Fruit fly (Drosophila melanogaster) whole organism, embryonic: Measurements from ENCODE around the gene Irc.

Experiments
- ATbp ChIP-seq: fragments of 200-800 bp; sonication (Bioruptor generic); optimal IDR thresholded peaks from 2 replicates; lab custom pipeline; 2017; ENCODE audit warnings: missing biosample characterization, mild to moderate bottlenecking, missing genetic modification characterization, missing genetic modification reagents
- Antp ChIP-seq: fragments of 200-800 bp; sonication (Bioruptor generic); optimal IDR thresholded peaks from 3 replicates; lab custom pipeline; 2016; ENCODE audit warnings: missing biosample characterization, missing genetic modification characterization
- Asciz ChIP-seq: fragments of 200-800 bp; sonication (Bioruptor generic); optimal IDR thresholded peaks from 2 replicates; lab custom pipeline; 2017; ENCODE audit warnings: missing biosample characterization, mild to moderate bottlenecking, missing genetic modification characterization, missing genetic modification reagents
- Atf6 ChIP-seq: fragments of 200-800 bp; sonication (Bioruptor generic); IDR thresholded peaks from 2 replicates; pipeline ENCODE4 v1.3.6; 2022; ENCODE audit warnings: missing biosample characterization, missing genetic modification characterization
- CG1024 ChIP-seq: fragments of 200-800 bp; sonication (Bioruptor generic); IDR thresholded peaks from 2 replicates; pipeline ENCODE4 v1.3.6; 2022; ENCODE audit warnings: missing biosample characterization, missing genetic modification characterization
- CG10431 ChIP-seq: fragments of 200-800 bp; sonication (Bioruptor generic); optimal IDR thresholded peaks from 3 replicates; lab custom pipeline; 2018; ENCODE audit warnings: missing biosample characterization, mild to moderate bottlenecking, missing genetic modification characterization
- CG10543 ChIP-seq: fragments of 200-800 bp; sonication (Bioruptor generic); optimal IDR thresholded peaks from 3 replicates; lab custom pipeline; 2017; ENCODE audit warnings: missing biosample characterization, mild to moderate bottlenecking, missing genetic modification characterization, moderate library complexity
- CG10654 ChIP-seq: fragments of 200-800 bp; sonication (Bioruptor generic); optimal IDR thresholded peaks from 2 replicates; lab custom pipeline; 2016; ENCODE audit warnings: missing biosample characterization, missing genetic modification characterization
- CG10979 ChIP-seq: fragments of 200-800 bp; sonication (Bioruptor generic); optimal IDR thresholded peaks from 2 replicates; lab custom pipeline; 2018; ENCODE audit warnings: missing biosample characterization, mild to moderate bottlenecking, missing genetic modification characterization, moderate library complexity
- CG12104 ChIP-seq: fragments of 200-800 bp; sonication (Bioruptor generic); optimal IDR thresholded peaks from 3 replicates; lab custom pipeline; 2016; ENCODE audit warnings: missing biosample characterization, missing genetic modification characterization
- CG14667 ChIP-seq: fragments of 200-800 bp; sonication (Bioruptor generic); IDR thresholded peaks from 2 replicates; pipeline ENCODE4 v1.3.6; 2022; ENCODE audit warnings: missing biosample characterization, missing genetic modification characterization
- CG14710 ChIP-seq: fragments of 200-800 bp; sonication (Bioruptor generic); optimal IDR thresholded peaks from 3 replicates; lab custom pipeline; 2019; ENCODE audit warnings: missing biosample characterization, mild to moderate bottlenecking, missing genetic modification characterization, moderate library complexity
- CG15073 ChIP-seq: fragments of 200-800 bp; sonication (Bioruptor generic); optimal IDR thresholded peaks from 2 replicates; lab custom pipeline; 2016; ENCODE audit warnings: missing biosample characterization, missing genetic modification characterization
- CG15601 ChIP-seq: fragments of 200-800 bp; sonication (Bioruptor generic); optimal IDR thresholded peaks from 3 replicates; lab custom pipeline; 2019; ENCODE audit warnings: missing biosample characterization, mild to moderate bottlenecking, missing genetic modification characterization, moderate library complexity
- CG17802 ChIP-seq: fragments of 200-800 bp; sonication (Bioruptor generic); optimal IDR thresholded peaks from 2 replicates; lab custom pipeline; 2018; ENCODE audit warnings: missing biosample characterization, mild to moderate bottlenecking, missing genetic modification characterization, moderate library complexity
- CG1832 ChIP-seq: fragments of 200-800 bp; sonication (Bioruptor generic); optimal IDR thresholded peaks from 2 replicates; lab custom pipeline; 2017; ENCODE audit warnings: missing biosample characterization, mild to moderate bottlenecking, missing genetic modification characterization, inconsistent platforms
- CG31365 ChIP-seq: fragments of 200-800 bp; sonication (Bioruptor generic); optimal IDR thresholded peaks from 2 replicates; lab custom pipeline; 2018; ENCODE audit warnings: missing biosample characterization, mild to moderate bottlenecking, missing genetic modification characterization
- CG3407 ChIP-seq: fragments of 200-800 bp; sonication (Bioruptor generic); optimal IDR thresholded peaks from 2 replicates; lab custom pipeline; 2018; ENCODE audit warnings: missing biosample characterization, mild to moderate bottlenecking, missing genetic modification characterization
- CG34224 ChIP-seq: fragments of 200-800 bp; sonication (Bioruptor generic); IDR thresholded peaks from 3 replicates; pipeline ENCODE4 v1.3.6; 2022; ENCODE audit warnings: missing biosample characterization, missing genetic modification characterization; ENCODE audit not compliant: partially characterized antibody
- CG34376 ChIP-seq: fragments of 200-800 bp; sonication (Bioruptor generic); optimal IDR thresholded peaks from 2 replicates; lab custom pipeline; 2018; ENCODE audit warnings: missing biosample characterization, mild to moderate bottlenecking, missing genetic modification characterization
- CG4328 ChIP-seq: fragments of 200-800 bp; sonication (Bioruptor generic); optimal IDR thresholded peaks from 3 replicates; lab custom pipeline; 2017; ENCODE audit warnings: missing biosample characterization, missing genetic modification reagents, missing genetic modification characterization
- CG6272 ChIP-seq: fragments of 200-800 bp; sonication (Bioruptor generic); IDR thresholded peaks from 2 replicates; pipeline ENCODE4 v1.3.6; 2022; ENCODE audit warnings: missing biosample characterization, missing genetic modification characterization
- CG6854 ChIP-seq: fragments of 200-800 bp; sonication (Bioruptor generic); optimal IDR thresholded peaks from 3 replicates; lab custom pipeline; 2017; ENCODE audit warnings: missing biosample characterization, mild to moderate bottlenecking, missing genetic modification characterization
- CG7556 ChIP-seq: fragments of 200-800 bp; sonication (Bioruptor generic); optimal IDR thresholded peaks from 2 replicates; lab custom pipeline; 2017; ENCODE audit warnings: missing biosample characterization, mild to moderate bottlenecking, missing genetic modification characterization
- CG9727 ChIP-seq: fragments of 200-800 bp; sonication (Bioruptor generic); optimal IDR thresholded peaks from 3 replicates; lab custom pipeline; 2017; ENCODE audit warnings: missing biosample characterization, mild to moderate bottlenecking, missing genetic modification characterization
- CG9797 ChIP-seq: fragments of 200-800 bp; sonication (Bioruptor generic); optimal IDR thresholded peaks from 3 replicates; lab custom pipeline; 2018; ENCODE audit warnings: missing biosample characterization, mild to moderate bottlenecking, missing genetic modification characterization
- CG9932 ChIP-seq: fragments of 200-800 bp; sonication (Bioruptor generic); IDR thresholded peaks from 2 replicates; pipeline ENCODE4 v1.3.6; 2022; ENCODE audit warnings: missing biosample characterization, missing genetic modification characterization
- Hmr ChIP-seq: fragments of 200-800 bp; sonication (Bioruptor generic); optimal IDR thresholded peaks from 3 replicates; lab custom pipeline; 2017; ENCODE audit warnings: mild to moderate bottlenecking, missing biosample characterization, missing genetic modification reagents, missing genetic modification characterization
- Lim3 ChIP-seq: fragments of 200-800 bp; sonication (Bioruptor generic); IDR thresholded peaks from 2 replicates; pipeline ENCODE4 v1.3.6; 2022; ENCODE audit warnings: missing biosample characterization, missing genetic modification characterization
- MTF-1 ChIP-seq: fragments of 200-800 bp; sonication (Bioruptor generic); optimal IDR thresholded peaks from 2 replicates; lab custom pipeline; 2018; ENCODE audit warnings: missing biosample characterization, mild to moderate bottlenecking, missing genetic modification characterization, borderline replicate concordance
- NC2β ChIP-seq: fragments of 200-800 bp; sonication (Bioruptor generic); optimal IDR thresholded peaks from 2 replicates; lab custom pipeline; 2016; ENCODE audit warnings: missing biosample characterization, missing genetic modification characterization
- NFAT ChIP-seq: fragments of 200-800 bp; sonication (Bioruptor generic); IDR thresholded peaks from 2 replicates; pipeline ENCODE4 v1.3.6; 2022; ENCODE audit warnings: missing biosample characterization, missing genetic modification characterization
- Neu2 ChIP-seq: fragments of 200-800 bp; sonication (Bioruptor generic); optimal IDR thresholded peaks from 3 replicates; lab custom pipeline; 2016; ENCODE audit warnings: missing biosample characterization, missing genetic modification characterization, borderline replicate concordance
- NfI ChIP-seq: fragments of 200-800 bp; sonication (Bioruptor generic); optimal IDR thresholded peaks from 3 replicates; lab custom pipeline; 2018; ENCODE audit warnings: missing biosample characterization, mild to moderate bottlenecking, missing genetic modification characterization, moderate library complexity
- Oli ChIP-seq: fragments of 200-800 bp; sonication (Bioruptor generic); optimal IDR thresholded peaks from 2 replicates; lab custom pipeline; 2018; ENCODE audit warnings: missing biosample characterization, mild to moderate bottlenecking, missing genetic modification characterization, moderate library complexity
- Poxn ChIP-seq: fragments of 200-800 bp; sonication (Bioruptor generic); IDR thresholded peaks from 2 replicates; pipeline ENCODE4 v1.3.6; 2022; ENCODE audit warnings: missing biosample characterization, missing genetic modification characterization
- Ravus ChIP-seq: fragments of 200-800 bp; sonication (Bioruptor generic); IDR thresholded peaks from 2 replicates; pipeline ENCODE4 v1.3.6; 2022; ENCODE audit warnings: missing biosample characterization, missing genetic modification characterization
- az2 ChIP-seq: fragments of 200-800 bp; sonication (Bioruptor generic); optimal IDR thresholded peaks from 3 replicates; lab custom pipeline; 2016; ENCODE audit warnings: missing biosample characterization, missing genetic modification characterization
- cwo ChIP-seq: fragments of 200-800 bp; sonication (Bioruptor generic); optimal IDR thresholded peaks from 3 replicates; lab custom pipeline; 2017; ENCODE audit warnings: missing biosample characterization, missing genetic modification characterization, mild to moderate bottlenecking, moderate library complexity, missing genetic modification reagents
- da ChIP-seq: fragments of 200-800 bp; sonication (Bioruptor generic); optimal IDR thresholded peaks from 2 replicates; lab custom pipeline; 2016; ENCODE audit warnings: missing biosample characterization, missing genetic modification characterization
- h ChIP-seq: fragments of >200 bp; optimal IDR thresholded peaks from 2 replicates; lab custom pipeline; 2017
- hkb ChIP-seq, 2 experiments: fragments of 200-800 bp in 1 of 2; fragments of >200 bp in 1 of 2; sonication (Bioruptor generic) in 1 of 2; IDR thresholded peaks in 1 of 2; optimal IDR thresholded peaks in 1 of 2; 2 replicates each; pipeline versions ENCODE4 v1.3.6 to Lab custom; 2017 to 2022; ENCODE audit warnings: missing biosample characterization in 1 of 2, missing genetic modification characterization in 1 of 2
- jing ChIP-seq: fragments of 200-800 bp; sonication (Bioruptor generic); optimal IDR thresholded peaks from 2 replicates; lab custom pipeline; 2018; ENCODE audit warnings: missing biosample characterization, mild to moderate bottlenecking, missing genetic modification characterization
- pb ChIP-seq: fragments of 200-800 bp; sonication (Bioruptor generic); optimal IDR thresholded peaks from 3 replicates; lab custom pipeline; 2016; ENCODE audit warnings: missing biosample characterization, missing genetic modification characterization
- pita ChIP-seq: fragments of 200-800 bp; sonication (Bioruptor generic); optimal IDR thresholded peaks from 2 replicates; lab custom pipeline; 2017; ENCODE audit warnings: missing biosample characterization, mild to moderate bottlenecking, missing genetic modification characterization
- sens ChIP-seq: fragments of 200-800 bp; sonication (Bioruptor generic); peaks from one replicate; lab custom pipeline; 2016; ENCODE audit warnings: missing biosample characterization, missing genetic modification characterization
- seq ChIP-seq: fragments of 200-800 bp; sonication (Bioruptor generic); IDR thresholded peaks from 2 replicates; pipeline ENCODE4 v1.3.6; 2022; ENCODE audit warnings: missing biosample characterization, missing genetic modification characterization
- sim ChIP-seq: fragments of 200-800 bp; sonication (Bioruptor generic); IDR thresholded peaks from 2 replicates; pipeline ENCODE4 v1.3.6; 2022; ENCODE audit warnings: missing biosample characterization, missing genetic modification characterization

Irc gene

dm6 chr3R:16986181-16987074 lies 16.2 kb upstream of the Irc start (continued):
- TF ChIP-seq CG10543 (peak; percentile 98), Ravus (GFP tag; lab: Robert Waterston, UW) (peak; percentile 83), CG9727 (GFP tag; lab: Kevin White, UChicago) (peak; percentile 86), CG9932 (GFP tag; lab: Robert Waterston, UW) (peak; percentile 99), CG12104 (peak; percentile 69), Antp (GFP tag; lab: Kevin White, UChicago) (peak; percentile 98), CG1832 (GFP tag; lab: Kevin White, UChicago) (no peak), pita (no peak), hkb (optimal IDR thresholded peaks at IDR 0.05; lab: Kevin White, UChicago) (no peak), hkb (GFP tag; IDR thresholded peaks at IDR 0.05; lab: Robert Waterston, UW) (peak; percentile 94), CG3407 (GFP tag; lab: Kevin White, UChicago) (peak; percentile 41), CG10431 (peak; percentile 48), Asciz (GFP tag; lab: Kevin White, UChicago) (peak; percentile 25), CG34224 (GFP tag; lab: Robert Waterston, UW) (no peak), Atf6 (GFP tag; lab: Robert Waterston, UW) (peak; percentile 98), Neu2 (GFP tag; lab: Kevin White, UChicago) (peak; percentile 48), MTF-1 (GFP tag; lab: Kevin White, UChicago) (peak; percentile 68), CG17802 (tag; lab: Kevin White, UChicago) (peak; percentile 54), CG14710 (tag; lab: Kevin White, UChicago) (peak; percentile 11), CG1024 (GFP tag; lab: Robert Waterston, UW) (peak; percentile 74), CG34376 (GFP tag; lab: Kevin White, UChicago) (peak; percentile 97), CG4328 (GFP tag; lab: Kevin White, UChicago) (peak; percentile 85), CG14667 (peak; percentile 92), CG9797 (GFP tag; lab: Kevin White, UChicago) (peak; percentile 12), Hmr (GFP tag; lab: Kevin White, UChicago) (peak; percentile 97), NC2β (GFP tag; lab: Kevin White, UChicago) (peak; percentile 85), h (lab: Kevin White, UChicago) (no peak), NFAT (GFP tag; lab: Robert Waterston, UW) (peak; percentile 99), CG7556 (GFP tag; lab: Kevin White, UChicago) (peak; percentile 89), Lim3 (peak; percentile 90), CG10979 (tag; lab: Kevin White, UChicago) (peak; percentile 57), ATbp (GFP tag; lab: Kevin White, UChicago) (peak; percentile 80), NfI (peak; percentile 92), sens (peak; percentile 93), CG15601 (tag; lab: Kevin White, UChicago) (peak; percentile 42), sim (GFP tag; lab: Robert Waterston, UW) (peak; percentile 70), seq (GFP tag; lab: Robert Waterston, UW) (peak; percentile 96), Poxn (GFP tag; lab: Robert Waterston, UW) (peak; percentile 97), Oli (tag; lab: Kevin White, UChicago) (peak; percentile 91), cwo (GFP tag; lab: Kevin White, UChicago) (peak; percentile 97), CG6272 (GFP tag; lab: Robert Waterston, UW) (peak; percentile 91), da (GFP tag; lab: Kevin White, UChicago) (peak; percentile 85), CG31365 (tag; lab: Kevin White, UChicago) (peak; percentile 76), pb (GFP tag; lab: Kevin White, UChicago) (peak; percentile 90), az2 (GFP tag; lab: Kevin White, UChicago) (peak; percentile 89), jing (GFP tag; lab: Kevin White, UChicago) (peak; percentile 82), CG10654 (GFP tag; lab: Kevin White, UChicago) (peak; percentile 86), CG15073 (GFP tag; lab: Kevin White, UChicago) (peak; percentile 12), CG6854 (GFP tag; lab: Kevin White, UChicago) (peak; percentile 84)
